Fruit fly (Drosophila melanogaster) whole organism, embryonic: ENCODE measurements around the gene Takl2.

Experiments used
- Abd-B ChIP-seq: fragments of 200-800 bp; sonication (Bioruptor generic); optimal IDR thresholded peaks from 2 replicates; lab custom pipeline; 2018; ENCODE audit warnings: missing biosample characterization, mild to moderate bottlenecking, missing genetic modification characterization, moderate library complexity
- Adf1 ChIP-seq: fragments of 200-800 bp; sonication (Bioruptor generic); IDR thresholded peaks from 2 replicates; pipeline ENCODE4 v1.3.6; 2022; ENCODE audit warnings: missing biosample characterization, missing genetic modification characterization
- Bdp1 ChIP-seq: fragments of 200-800 bp; sonication (Bioruptor generic); optimal IDR thresholded peaks from 3 replicates; lab custom pipeline; 2016; ENCODE audit warnings: missing biosample characterization, missing genetic modification characterization
- BtbVII ChIP-seq: fragments of 200-800 bp; sonication (Bioruptor generic); optimal IDR thresholded peaks from 3 replicates; lab custom pipeline; 2017; ENCODE audit warnings: missing biosample characterization, mild to moderate bottlenecking, missing genetic modification characterization
- CG10959 ChIP-seq: fragments of 200-800 bp; sonication (Bioruptor generic); IDR thresholded peaks from 2 replicates; pipeline ENCODE4 v1.3.6; 2022; ENCODE audit warnings: missing biosample characterization, missing genetic modification characterization
- CG11560 ChIP-seq: fragments of 200-800 bp; sonication (Bioruptor generic); IDR thresholded peaks from 3 replicates; pipeline ENCODE4 v1.3.6; 2022; ENCODE audit warnings: missing biosample characterization, missing genetic modification characterization
- CG12155 ChIP-seq: fragments of 200-800 bp; sonication (Bioruptor generic); optimal IDR thresholded peaks from 3 replicates; lab custom pipeline; 2016; ENCODE audit warnings: missing biosample characterization, missing genetic modification characterization
- CG12659 ChIP-seq: fragments of 200-800 bp; sonication (Bioruptor generic); optimal IDR thresholded peaks from 3 replicates; lab custom pipeline; 2017; ENCODE audit warnings: mild to moderate bottlenecking, missing biosample characterization, missing genetic modification reagents, missing genetic modification characterization
- CG13424 ChIP-seq: fragments of 200-800 bp; sonication (Bioruptor generic); optimal IDR thresholded peaks from 2 replicates; lab custom pipeline; 2019; ENCODE audit warnings: missing biosample characterization, mild to moderate bottlenecking, missing genetic modification characterization, moderate library complexity
- CG14965 ChIP-seq: fragments of 200-800 bp; sonication (Bioruptor generic); optimal IDR thresholded peaks from 2 replicates; lab custom pipeline; 2016; ENCODE audit warnings: missing biosample characterization, missing genetic modification characterization, borderline replicate concordance
- CG15269 ChIP-seq: fragments of 200-800 bp; sonication (Bioruptor generic); optimal IDR thresholded peaks from 2 replicates; lab custom pipeline; 2018; ENCODE audit warnings: missing biosample characterization, mild to moderate bottlenecking, missing genetic modification characterization, moderate library complexity
- CG15479 ChIP-seq: fragments of 200-800 bp; sonication (Bioruptor generic); optimal IDR thresholded peaks from 3 replicates; lab custom pipeline; 2019; ENCODE audit warnings: missing biosample characterization, mild to moderate bottlenecking, missing genetic modification characterization, moderate library complexity
- CG1603 ChIP-seq: fragments of 200-800 bp; sonication (Bioruptor generic); optimal IDR thresholded peaks from 2 replicates; lab custom pipeline; 2019; ENCODE audit warnings: missing biosample characterization, mild to moderate bottlenecking, missing genetic modification characterization, moderate library complexity
- CG17829 ChIP-seq: fragments of 200-800 bp; optimal IDR thresholded peaks from 2 replicates; lab custom pipeline; 2019; ENCODE audit warnings: missing biosample characterization, mild to moderate bottlenecking, missing genetic modification characterization, moderate library complexity
- CG17912 ChIP-seq: fragments of 200-800 bp; sonication (Bioruptor generic); optimal IDR thresholded peaks from 2 replicates; lab custom pipeline; 2018; ENCODE audit warnings: missing biosample characterization, mild to moderate bottlenecking, missing genetic modification characterization
- CG1792 ChIP-seq: fragments of 200-800 bp; sonication (Bioruptor generic); optimal IDR thresholded peaks from 2 replicates; lab custom pipeline; 2016; ENCODE audit warnings: missing biosample characterization, missing genetic modification characterization
- CG18011 ChIP-seq: fragments of 200-800 bp; sonication (Bioruptor generic); optimal IDR thresholded peaks from 2 replicates; lab custom pipeline; 2017; ENCODE audit warnings: missing biosample characterization, missing genetic modification characterization, mild to moderate bottlenecking, moderate library complexity, missing genotype
- CG2678 ChIP-seq: fragments of 200-800 bp; sonication (Bioruptor generic); optimal IDR thresholded peaks from 3 replicates; lab custom pipeline; 2019; ENCODE audit warnings: missing biosample characterization, mild to moderate bottlenecking, missing genetic modification characterization, moderate library complexity
- CG2712 ChIP-seq: fragments of 200-800 bp; optimal IDR thresholded peaks from 3 replicates; lab custom pipeline; 2019; ENCODE audit warnings: missing biosample characterization, mild to moderate bottlenecking, missing genetic modification characterization, moderate library complexity
- CG33557 ChIP-seq: fragments of 200-800 bp; sonication (Bioruptor generic); optimal IDR thresholded peaks from 2 replicates; lab custom pipeline; 2019; ENCODE audit warnings: missing biosample characterization, mild to moderate bottlenecking, missing genetic modification characterization, moderate library complexity
- CG5953 ChIP-seq: fragments of 200-800 bp; sonication (Bioruptor generic); IDR thresholded peaks from 2 replicates; pipeline ENCODE4 v1.3.6; 2022; ENCODE audit warnings: missing biosample characterization, missing genetic modification characterization
- CG6654 ChIP-seq: fragments of 200-800 bp; sonication (Bioruptor generic); optimal IDR thresholded peaks from 2 replicates; lab custom pipeline; 2017; ENCODE audit warnings: missing biosample characterization, mild to moderate bottlenecking, missing genetic modification characterization
- CG6683 ChIP-seq: fragments of 200-800 bp; sonication (Bioruptor generic); optimal IDR thresholded peaks from 2 replicates; lab custom pipeline; 2017; ENCODE audit warnings: missing biosample characterization, mild to moderate bottlenecking, missing genetic modification characterization, missing genetic modification reagents
- CG6854 ChIP-seq: fragments of 200-800 bp; sonication (Bioruptor generic); optimal IDR thresholded peaks from 3 replicates; lab custom pipeline; 2017; ENCODE audit warnings: missing biosample characterization, mild to moderate bottlenecking, missing genetic modification characterization
- CG7372 ChIP-seq: fragments of 200-800 bp; sonication (Bioruptor generic); IDR thresholded peaks from 2 replicates; pipeline ENCODE4 v1.3.6; 2022; ENCODE audit warnings: missing biosample characterization, missing genetic modification characterization
- CoRest ChIP-seq: fragments of 200-800 bp; sonication (Bioruptor generic); optimal IDR thresholded peaks from 3 replicates; lab custom pipeline; 2018; ENCODE audit warnings: missing biosample characterization, mild to moderate bottlenecking, missing genetic modification characterization, moderate library complexity
- Dad ChIP-seq: fragments of 200-800 bp; sonication (Bioruptor generic); optimal IDR thresholded peaks from 3 replicates; lab custom pipeline; 2016; ENCODE audit warnings: missing biosample characterization, missing genetic modification characterization
- Dip3 ChIP-seq: fragments of 200-800 bp; sonication (Bioruptor generic); optimal IDR thresholded peaks from 3 replicates; lab custom pipeline; 2016; ENCODE audit warnings: missing biosample characterization, missing genetic modification characterization
- Gsc ChIP-seq: fragments of 200-800 bp; sonication (Bioruptor generic); IDR thresholded peaks from 2 replicates; pipeline ENCODE4 v1.3.6; 2022; ENCODE audit warnings: missing biosample characterization, missing genetic modification characterization
- HLH54F ChIP-seq: fragments of 200-800 bp; sonication (Bioruptor generic); optimal IDR thresholded peaks from 3 replicates; lab custom pipeline; 2016; ENCODE audit warnings: missing biosample characterization, missing genetic modification characterization
- Med ChIP-seq: fragments of 200-800 bp; sonication (Bioruptor generic); peaks from one replicate; lab custom pipeline; 2016; ENCODE audit warnings: missing biosample characterization, missing genetic modification characterization, mild to moderate bottlenecking, inconsistent platforms, moderate library complexity
- Poxn ChIP-seq: fragments of 200-800 bp; sonication (Bioruptor generic); IDR thresholded peaks from 2 replicates; pipeline ENCODE4 v1.3.6; 2022; ENCODE audit warnings: missing biosample characterization, missing genetic modification characterization
- Sox100B ChIP-seq: fragments of 200-800 bp; sonication (Bioruptor generic); optimal IDR thresholded peaks from 3 replicates; lab custom pipeline; 2018; ENCODE audit warnings: missing biosample characterization, mild to moderate bottlenecking, missing genetic modification characterization
- Ssrp ChIP-seq: fragments of 200-800 bp; sonication (Bioruptor generic); optimal IDR thresholded peaks from 2 replicates; lab custom pipeline; 2018; ENCODE audit warnings: missing biosample characterization, mild to moderate bottlenecking, missing genetic modification characterization, moderate library complexity
- ab ChIP-seq: fragments of 200-800 bp; sonication (Bioruptor generic); optimal IDR thresholded peaks from 2 replicates; lab custom pipeline; 2016; ENCODE audit warnings: missing biosample characterization, missing genetic modification characterization
- ci ChIP-seq: fragments of 200-800 bp; sonication (Bioruptor generic); IDR thresholded peaks from 3 replicates; pipeline ENCODE4 v1.3.6; 2022; ENCODE audit warnings: missing biosample characterization, missing genetic modification characterization
- corto ChIP-seq: fragments of 200-800 bp; sonication (Bioruptor generic); optimal IDR thresholded peaks from 2 replicates; lab custom pipeline; 2016; ENCODE audit warnings: missing biosample characterization, mild to moderate bottlenecking, missing genetic modification characterization, moderate library complexity
- danr ChIP-seq: fragments of 200-800 bp; sonication (Bioruptor generic); IDR thresholded peaks from 2 replicates; pipeline ENCODE4 v1.3.6; 2022; ENCODE audit warnings: missing biosample characterization, missing genetic modification characterization
- gt ChIP-seq: fragments of 200-800 bp; sonication (Bioruptor generic); IDR thresholded peaks from 2 replicates; pipeline ENCODE4 v1.3.6; 2022; ENCODE audit warnings: missing biosample characterization, missing genetic modification characterization
- lbe ChIP-seq: fragments of 200-800 bp; sonication (Bioruptor generic); optimal IDR thresholded peaks from 2 replicates; lab custom pipeline; 2016; ENCODE audit warnings: missing biosample characterization, mild to moderate bottlenecking, missing genetic modification characterization
- lov ChIP-seq, 2 experiments: fragments of 200-800 bp in 1 of 2; fragments of >200 bp in 1 of 2; sonication (Bioruptor generic) in 1 of 2; IDR thresholded peaks in 1 of 2; optimal IDR thresholded peaks in 1 of 2; 2 replicates in 1 of 2; 3 replicates in 1 of 2; pipeline versions ENCODE4 v1.3.6 to Lab custom; 2017 to 2022; ENCODE audit warnings: missing biosample characterization in 1 of 2, missing genetic modification characterization in 1 of 2
- prd ChIP-seq, 3 experiments: fragments of >200 bp in 2 of 3; fragments of 200-800 bp in 1 of 3; sonication (Bioruptor generic) in 1 of 3; optimal IDR thresholded peaks in 2 of 3; IDR thresholded peaks in 1 of 3; 2 replicates in 2 of 3; 3 replicates in 1 of 3; pipeline versions ENCODE4 v1.3.6 to Lab custom; 2017 to 2022; ENCODE audit warnings: missing biosample characterization in 1 of 3, missing genetic modification characterization in 1 of 3
- pros ChIP-seq: fragments of 200-800 bp; sonication (Bioruptor generic); optimal IDR thresholded peaks from 3 replicates; lab custom pipeline; 2019; ENCODE audit warnings: missing biosample characterization, mild to moderate bottlenecking, missing genetic modification characterization, moderate library complexity
- rib ChIP-seq: fragments of 200-800 bp; sonication (Bioruptor generic); IDR thresholded peaks from 2 replicates; pipeline ENCODE4 v1.3.6; 2022; ENCODE audit warnings: missing biosample characterization, missing genetic modification characterization
- trh ChIP-seq: fragments of 200-800 bp; sonication (Bioruptor generic); optimal IDR thresholded peaks from 2 replicates; lab custom pipeline; 2016; ENCODE audit warnings: missing biosample characterization, missing genetic modification characterization
- tx ChIP-seq: fragments of 200-800 bp; sonication (Bioruptor generic); optimal IDR thresholded peaks from 2 replicates; lab custom pipeline; 2016; ENCODE audit warnings: missing biosample characterization, missing genetic modification characterization
- vvl ChIP-seq: fragments of 200-800 bp; sonication (Bioruptor generic); IDR thresholded peaks from 2 replicates; pipeline ENCODE4 v1.3.6; 2022; ENCODE audit warnings: missing biosample characterization, missing genetic modification characterization

Gene Takl2

DNA sequence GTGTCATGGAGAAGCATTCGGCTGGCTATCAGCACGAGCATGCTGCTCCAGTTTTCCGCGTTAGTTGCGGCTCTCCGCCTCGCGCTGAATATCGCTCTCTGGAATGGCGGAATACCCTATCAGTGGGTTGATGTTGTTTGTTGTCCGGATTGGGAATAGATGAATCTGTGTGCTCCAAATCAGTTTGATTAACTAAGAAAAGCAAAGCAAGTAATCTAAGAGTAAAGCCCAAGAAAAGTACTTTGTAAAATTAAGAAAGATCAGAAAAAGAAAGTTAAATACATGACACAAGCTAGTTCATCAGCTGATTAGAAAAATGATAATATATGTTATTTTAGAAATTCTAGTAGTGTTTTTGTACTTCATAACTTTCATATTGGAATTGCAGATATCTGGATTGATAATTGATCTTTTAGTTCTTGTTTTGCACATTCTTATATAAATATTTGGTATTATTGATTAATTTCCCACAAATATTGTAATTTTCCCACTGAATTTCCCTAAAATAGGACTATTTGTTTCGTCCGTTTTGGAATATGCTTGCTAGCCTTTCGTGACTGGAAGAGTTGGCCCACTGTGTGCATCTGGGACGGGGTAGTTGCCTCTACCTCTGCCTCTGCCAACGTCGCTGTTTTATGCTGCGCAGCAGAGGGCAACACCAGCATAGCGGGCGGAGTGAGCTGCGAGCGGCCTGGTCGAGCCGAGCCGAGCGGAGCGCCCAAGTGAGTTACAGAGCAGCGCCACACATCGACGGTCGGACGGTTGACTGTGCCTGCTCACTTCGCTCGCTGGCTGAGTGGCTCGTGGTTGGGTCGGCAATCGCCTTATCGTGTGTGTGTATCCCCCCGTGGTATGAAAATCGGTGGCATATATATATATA, 20.5 kb upstream of the Takl2 start (continued):
- no peak for TF ChIP-seq lbe
- TF ChIP-seq CG13424 (tag; lab: Kevin White, UChicago): peak; percentile 79
- TF ChIP-seq CG5953 (GFP tag; lab: Robert Waterston, UW): 0 out of 2 replicates have a peak, but pooled peaks have one; percentile 4
- TF ChIP-seq CG15269 (tag; lab: Kevin White, UChicago): peak; percentile 81
- peak; percentile 25 for TF ChIP-seq CG18011
- peak; percentile 85 for TF ChIP-seq CoRest
- TF ChIP-seq pros (GFP tag; lab: Kevin White, UChicago): no peak
- no peak for TF ChIP-seq Gsc (GFP tag; lab: Robert Waterston, UW)
- no peak for TF ChIP-seq CG33557 (GFP tag; lab: Kevin White, UChicago)
- no peak for TF ChIP-seq prd (optimal IDR thresholded peaks at IDR 0.05; lab: Kevin White, UChicago)
- TF ChIP-seq prd (GFP tag; IDR thresholded peaks at IDR 0.05; lab: Robert Waterston, UW): peak; percentile 49; the same call in 2 of the 3 replicates
- peak; percentile 3 for TF ChIP-seq Dip3 (GFP tag; lab: Kevin White, UChicago)
- TF ChIP-seq Abd-B (GFP tag; lab: Kevin White, UChicago): peak; percentile 33
- peak; percentile 1 for TF ChIP-seq CG1792
- no peak for TF ChIP-seq CG15479 (GFP tag; lab: Kevin White, UChicago)
- TF ChIP-seq corto (GFP tag; lab: Kevin White, UChicago): no peak
- no peak for TF ChIP-seq CG17912
- no peak for TF ChIP-seq gt (GFP tag; lab: Robert Waterston, UW)
- peak; percentile 74 for TF ChIP-seq CG12659 (GFP tag; lab: Kevin White, UChicago)
- peak; percentile 81 for TF ChIP-seq CG2678
- no peak for TF ChIP-seq CG11560 (tag; lab: Robert Waterston, UW)
- peak; percentile 98 for TF ChIP-seq Adf1 (GFP tag; lab: Robert Waterston, UW)
- TF ChIP-seq HLH54F: peak; percentile 8
- 0 out of 2 replicates have a peak, but pooled peaks have one; percentile 8 for TF ChIP-seq danr (GFP tag; lab: Robert Waterston, UW)
- peak; percentile 38 for TF ChIP-seq vvl (GFP tag; lab: Robert Waterston, UW)
- TF ChIP-seq rib (GFP tag; lab: Robert Waterston, UW): peak; percentile 47; the same call in 1 of the 2 replicates
- TF ChIP-seq Dad: no peak
- no peak for TF ChIP-seq tx (GFP tag; lab: Kevin White, UChicago)
- TF ChIP-seq CG12155 (GFP tag; lab: Kevin White, UChicago): peak; percentile 36
- peak; percentile 33 for TF ChIP-seq CG6654
- peak; percentile 56 for TF ChIP-seq CG2712 (tag; lab: Kevin White, UChicago)
- peak; percentile 11 for TF ChIP-seq trh
- peak; percentile 60 for TF ChIP-seq CG17829 (tag; lab: Kevin White, UChicago)
- TF ChIP-seq Poxn (GFP tag; lab: Robert Waterston, UW): no peak
- TF ChIP-seq ci (GFP tag; lab: Robert Waterston, UW): peak; percentile 83
- peak; percentile 53 for TF ChIP-seq BtbVII (GFP tag; lab: Kevin White, UChicago)
- no peak for TF ChIP-seq ab (GFP tag; lab: Kevin White, UChicago)
- no peak for TF ChIP-seq CG14965 (GFP tag; lab: Kevin White, UChicago)
- peak; percentile 81 for TF ChIP-seq Sox100B
- TF ChIP-seq CG10959 (GFP tag; lab: Robert Waterston, UW): peak; percentile 17
- TF ChIP-seq CG1603 (tag; lab: Kevin White, UChicago): peak; percentile 31
- TF ChIP-seq CG7372 (GFP tag; lab: Robert Waterston, UW): peak; percentile 27
- TF ChIP-seq Med: peak; percentile 86
- no peak for TF ChIP-seq Bdp1
- peak; percentile 58 for TF ChIP-seq Ssrp (tag; lab: Kevin White, UChicago)
- no peak for TF ChIP-seq CG6683 (GFP tag; lab: Kevin White, UChicago)
- no peak for TF ChIP-seq lov (optimal IDR thresholded peaks at IDR 0.05; lab: Kevin White, UChicago)
- TF ChIP-seq lov (GFP tag; IDR thresholded peaks at IDR 0.05; lab: Robert Waterston, UW): 0 out of 3 replicates have a peak, but pooled peaks have one; percentile 55
- peak; percentile 26 for TF ChIP-seq CG6854 (GFP tag; lab: Kevin White, UChicago)
